Worm (Caenorhabditis elegans): ENCODE results near the gene T01E8.8.

Gene T01E8.8

ce11 chrII:10281674-10282073, 50.6 kb downstream of the T01E8.8 start:
- no peak for TF ChIP-seq sem-2 (GFP tag; optimal IDR thresholded peaks at IDR 0.05)
- TF ChIP-seq mep-1 (tag; optimal IDR thresholded peaks at IDR 0.05): no peak
- TF ChIP-seq unc-120 (tag; optimal IDR thresholded peaks at IDR 0.05; ENCODE audit: poor library complexity, severe bottlenecking): no peak
- TF ChIP-seq ces-1 (GFP tag; optimal IDR thresholded peaks at IDR 0.05): no peak

- TF ChIP-seq zip-8 (tag; optimal IDR thresholded peaks at IDR 0.05): no peak
- no peak for TF ChIP-seq hlh-1 (tag; optimal IDR thresholded peaks at IDR 0.05)
- TF ChIP-seq mep-1 (tag; optimal IDR thresholded peaks at IDR 0.05): no peak
- TF ChIP-seq unc-62 (GFP tag; optimal IDR thresholded peaks at IDR 0.05): no peak
- no peak for TF ChIP-seq nhr-237 (tag; optimal IDR thresholded peaks at IDR 0.05)
- TF ChIP-seq cnd-1 (tag; optimal IDR thresholded peaks at IDR 0.05): no peak
Measured at ce11 chrII:10283145-10283544, 52.1 kb downstream of the T01E8.8 start.

- no peak for TF ChIP-seq nhr-12 (tag; optimal IDR thresholded peaks at IDR 0.05)
- no peak for TF ChIP-seq mls-2 (tag; optimal IDR thresholded peaks at IDR 0.05)
- no peak for TF ChIP-seq nhr-28 (tag; optimal IDR thresholded peaks at IDR 0.05)
- TF ChIP-seq ceh-43 (GFP tag; optimal IDR thresholded peaks at IDR 0.05): no peak
- TF ChIP-seq sptf-1 (tag; optimal IDR thresholded peaks at IDR 0.05): no peak
- TF ChIP-seq ces-1 (GFP tag; optimal IDR thresholded peaks at IDR 0.05): peak; percentile 26
- no peak for TF ChIP-seq ceh-39 (tag; optimal IDR thresholded peaks at IDR 0.05)
- no peak for TF ChIP-seq flh-1 (GFP tag; optimal IDR thresholded peaks at IDR 0.05)
Measured at ce11 chrII:10284991-10285390, 53.9 kb downstream of the T01E8.8 start.

Measured in whole organism, mixed stage, embryonic.